Fruit fly (Drosophila melanogaster) whole organism, embryonic: ENCODE data around the gene Dph5.

Experiments
- Aef1 ChIP-seq: fragments of 200-800 bp; sonication (Bioruptor generic); IDR thresholded peaks from 3 replicates; pipeline ENCODE4 v1.3.6; 2022; ENCODE audit warnings: missing biosample characterization, missing genetic modification characterization
- B-H2 ChIP-seq: fragments of 200-800 bp; sonication (Bioruptor generic); optimal IDR thresholded peaks from 2 replicates; lab custom pipeline; 2018; ENCODE audit warnings: missing biosample characterization, mild to moderate bottlenecking, missing genetic modification characterization
- CG10267 ChIP-seq: fragments of 200-800 bp; sonication (Bioruptor generic); optimal IDR thresholded peaks from 2 replicates; lab custom pipeline; 2018; ENCODE audit warnings: missing biosample characterization, mild to moderate bottlenecking, missing genetic modification characterization, moderate library complexity
- CG10321 ChIP-seq: fragments of 200-800 bp; sonication (Bioruptor generic); IDR thresholded peaks from 2 replicates; pipeline ENCODE4 v1.3.6; 2022; ENCODE audit warnings: missing biosample characterization, missing genetic modification characterization
- CG11456 ChIP-seq: fragments of 200-800 bp; sonication (Bioruptor generic); IDR thresholded peaks from 3 replicates; pipeline ENCODE4 v1.3.6; 2022; ENCODE audit warnings: missing biosample characterization, missing genetic modification characterization
- CG11504 ChIP-seq: fragments of 200-800 bp; sonication (Bioruptor generic); optimal IDR thresholded peaks from 3 replicates; lab custom pipeline; 2019; ENCODE audit warnings: missing biosample characterization, mild to moderate bottlenecking, missing genetic modification characterization, moderate library complexity
- CG14667 ChIP-seq: fragments of 200-800 bp; sonication (Bioruptor generic); IDR thresholded peaks from 2 replicates; pipeline ENCODE4 v1.3.6; 2022; ENCODE audit warnings: missing biosample characterization, missing genetic modification characterization
- CG14710 ChIP-seq: fragments of 200-800 bp; sonication (Bioruptor generic); optimal IDR thresholded peaks from 3 replicates; lab custom pipeline; 2019; ENCODE audit warnings: missing biosample characterization, mild to moderate bottlenecking, missing genetic modification characterization, moderate library complexity
- CG14965 ChIP-seq: fragments of 200-800 bp; sonication (Bioruptor generic); optimal IDR thresholded peaks from 2 replicates; lab custom pipeline; 2016; ENCODE audit warnings: missing biosample characterization, missing genetic modification characterization, borderline replicate concordance
- CG15696 ChIP-seq: fragments of 200-800 bp; sonication (Bioruptor generic); optimal IDR thresholded peaks from 2 replicates; lab custom pipeline; 2019; ENCODE audit warnings: missing biosample characterization, mild to moderate bottlenecking, missing genetic modification characterization, moderate library complexity
- CG16779 ChIP-seq: fragments of 200-800 bp; sonication (Bioruptor generic); IDR thresholded peaks from 2 replicates; pipeline ENCODE4 v1.3.6; 2022; ENCODE audit warnings: missing biosample characterization, missing genetic modification characterization
- CG17359 ChIP-seq: fragments of 200-800 bp; sonication (Bioruptor generic); optimal IDR thresholded peaks from 3 replicates; lab custom pipeline; 2018; ENCODE audit warnings: missing biosample characterization, mild to moderate bottlenecking, missing genetic modification characterization, moderate library complexity
- CG18619 ChIP-seq: fragments of 200-800 bp; sonication (Bioruptor generic); optimal IDR thresholded peaks from 3 replicates; lab custom pipeline; 2017; ENCODE audit warnings: missing biosample characterization, mild to moderate bottlenecking, missing genetic modification characterization
- CG3407 ChIP-seq: fragments of 200-800 bp; sonication (Bioruptor generic); optimal IDR thresholded peaks from 2 replicates; lab custom pipeline; 2018; ENCODE audit warnings: missing biosample characterization, mild to moderate bottlenecking, missing genetic modification characterization
- CG8281 ChIP-seq: fragments of 200-800 bp; sonication (Bioruptor generic); optimal IDR thresholded peaks from 2 replicates; lab custom pipeline; 2018; ENCODE audit warnings: missing biosample characterization, mild to moderate bottlenecking, missing genetic modification characterization, moderate library complexity
- CG9609 ChIP-seq: fragments of 200-800 bp; sonication (Bioruptor generic); optimal IDR thresholded peaks from 3 replicates; lab custom pipeline; 2016; ENCODE audit warnings: missing biosample characterization, missing genetic modification characterization
- CTCF ChIP-seq: fragments of 200-800 bp; sonication (Bioruptor generic); optimal IDR thresholded peaks from 2 replicates; lab custom pipeline; 2017; ENCODE audit warnings: missing biosample characterization, mild to moderate bottlenecking, missing genetic modification characterization, moderate library complexity
- CrebB ChIP-seq: fragments of 200-800 bp; sonication (Bioruptor generic); optimal IDR thresholded peaks from 3 replicates; lab custom pipeline; 2018; ENCODE audit warnings: missing biosample characterization, mild to moderate bottlenecking, missing genetic modification characterization
- ERR ChIP-seq: fragments of 200-800 bp; sonication (Bioruptor generic); optimal IDR thresholded peaks from 2 replicates; lab custom pipeline; 2016; ENCODE audit warnings: missing biosample characterization, missing genetic modification characterization
- Ets97D ChIP-seq: fragments of 200-800 bp; sonication (Bioruptor generic); optimal IDR thresholded peaks from 3 replicates; lab custom pipeline; 2016; ENCODE audit warnings: missing biosample characterization, missing genetic modification characterization
- Max ChIP-seq: fragments of 200-800 bp; sonication (Bioruptor generic); optimal IDR thresholded peaks from 2 replicates; lab custom pipeline; 2016; ENCODE audit warnings: missing biosample characterization, mild to moderate bottlenecking, missing genetic modification characterization
- Med ChIP-seq: fragments of 200-800 bp; sonication (Bioruptor generic); peaks from one replicate; lab custom pipeline; 2016; ENCODE audit warnings: missing biosample characterization, missing genetic modification characterization, mild to moderate bottlenecking, inconsistent platforms, moderate library complexity
- NFAT ChIP-seq: fragments of 200-800 bp; sonication (Bioruptor generic); IDR thresholded peaks from 2 replicates; pipeline ENCODE4 v1.3.6; 2022; ENCODE audit warnings: missing biosample characterization, missing genetic modification characterization
- Pdp1 ChIP-seq, 2 experiments: fragments of 200-800 bp; sonication (Bioruptor generic); optimal IDR thresholded peaks; 3 replicates each; lab custom pipeline; 2016; ENCODE audit warnings: missing biosample characterization in 2 of 2, missing genetic modification characterization in 2 of 2, mild to moderate bottlenecking in 1 of 2, moderate library complexity in 1 of 2
- Sox100B ChIP-seq: fragments of 200-800 bp; sonication (Bioruptor generic); optimal IDR thresholded peaks from 3 replicates; lab custom pipeline; 2018; ENCODE audit warnings: missing biosample characterization, mild to moderate bottlenecking, missing genetic modification characterization
- Stat92E ChIP-seq, 3 experiments: fragments of >200 bp in 2 of 3; fragments of 200-800 bp in 1 of 3; sonication (Bioruptor generic) in 1 of 3; optimal IDR thresholded peaks; 2 replicates each; lab custom pipeline; 2017 to 2019; ENCODE audit warnings: missing biosample characterization in 3 of 3, missing genetic modification characterization in 3 of 3, mild to moderate bottlenecking in 1 of 3, moderate library complexity in 1 of 3
- Xbp1 ChIP-seq: fragments of 200-800 bp; sonication (Bioruptor generic); optimal IDR thresholded peaks from 3 replicates; lab custom pipeline; 2016; ENCODE audit warnings: missing biosample characterization, mild to moderate bottlenecking, missing genetic modification characterization
- ase ChIP-seq: fragments of 200-800 bp; sonication (Bioruptor generic); IDR thresholded peaks from 3 replicates; pipeline ENCODE4 v1.3.6; 2022; ENCODE audit warnings: missing biosample characterization, missing genetic modification characterization
- crc ChIP-seq: fragments of 200-800 bp; sonication (Bioruptor generic); optimal IDR thresholded peaks from 2 replicates; lab custom pipeline; 2016; ENCODE audit warnings: missing biosample characterization, missing genetic modification characterization
- croc ChIP-seq: fragments of 200-800 bp; sonication (Bioruptor generic); conservative IDR thresholded peaks from 3 replicates; pipeline ENCODE4 v1.3.6; 2022; ENCODE audit warnings: missing biosample characterization, missing genetic modification characterization
- dmrt11E ChIP-seq: fragments of 200-800 bp; sonication (Bioruptor generic); optimal IDR thresholded peaks from 3 replicates; lab custom pipeline; 2018; ENCODE audit warnings: missing biosample characterization, mild to moderate bottlenecking, missing genetic modification characterization, moderate library complexity
- esg ChIP-seq: fragments of 200-800 bp; sonication (Bioruptor generic); conservative IDR thresholded peaks from 2 replicates; pipeline ENCODE4 v1.3.6; 2022; ENCODE audit warnings: missing biosample characterization, missing genetic modification characterization
- hth ChIP-seq: fragments of >200 bp; optimal IDR thresholded peaks from 2 replicates; lab custom pipeline; 2017; ENCODE audit warnings: inconsistent platforms
- jing ChIP-seq: fragments of 200-800 bp; sonication (Bioruptor generic); optimal IDR thresholded peaks from 2 replicates; lab custom pipeline; 2018; ENCODE audit warnings: missing biosample characterization, mild to moderate bottlenecking, missing genetic modification characterization
- nmo ChIP-seq: fragments of 200-800 bp; sonication (Bioruptor generic); optimal IDR thresholded peaks from 2 replicates; lab custom pipeline; 2018; ENCODE audit warnings: missing biosample characterization, mild to moderate bottlenecking, missing genetic modification characterization, moderate library complexity
- org-1 ChIP-seq: fragments of 200-800 bp; sonication (Bioruptor generic); optimal IDR thresholded peaks from 2 replicates; lab custom pipeline; 2017; ENCODE audit warnings: missing biosample characterization, missing genetic modification characterization
- peb ChIP-seq: fragments of 200-800 bp; sonication (Bioruptor generic); IDR thresholded peaks from 2 replicates; pipeline ENCODE4 v1.3.6; 2022; ENCODE audit warnings: missing biosample characterization, missing genetic modification characterization
- prd ChIP-seq, 3 experiments: fragments of >200 bp in 2 of 3; fragments of 200-800 bp in 1 of 3; sonication (Bioruptor generic) in 1 of 3; optimal IDR thresholded peaks in 2 of 3; IDR thresholded peaks in 1 of 3; 2 replicates in 2 of 3; 3 replicates in 1 of 3; pipeline versions ENCODE4 v1.3.6 to Lab custom; 2017 to 2022; ENCODE audit warnings: missing biosample characterization in 1 of 3, missing genetic modification characterization in 1 of 3
- salm ChIP-seq: fragments of 200-800 bp; sonication (Bioruptor generic); optimal IDR thresholded peaks from 2 replicates; lab custom pipeline; 2018; ENCODE audit warnings: missing biosample characterization, mild to moderate bottlenecking, missing genetic modification characterization
- slou ChIP-seq: fragments of 200-800 bp; sonication (Bioruptor generic); optimal IDR thresholded peaks from 3 replicates; lab custom pipeline; 2016; ENCODE audit warnings: missing biosample characterization, missing genetic modification characterization
- sr ChIP-seq: fragments of 200-800 bp; sonication (Bioruptor generic); IDR thresholded peaks from 3 replicates; pipeline ENCODE4 v1.3.6; 2022; ENCODE audit warnings: missing biosample characterization, missing genetic modification characterization
- stwl ChIP-seq: fragments of 200-800 bp; sonication (Bioruptor generic); optimal IDR thresholded peaks from 3 replicates; lab custom pipeline; 2018; ENCODE audit warnings: missing biosample characterization, mild to moderate bottlenecking, missing genetic modification characterization, moderate library complexity
- sug ChIP-seq: fragments of 200-800 bp; optimal IDR thresholded peaks from 2 replicates; lab custom pipeline; 2019; ENCODE audit warnings: missing biosample characterization, mild to moderate bottlenecking, missing genetic modification characterization, moderate library complexity
- trh ChIP-seq: fragments of 200-800 bp; sonication (Bioruptor generic); optimal IDR thresholded peaks from 2 replicates; lab custom pipeline; 2016; ENCODE audit warnings: missing biosample characterization, missing genetic modification characterization
- tx ChIP-seq: fragments of 200-800 bp; sonication (Bioruptor generic); optimal IDR thresholded peaks from 2 replicates; lab custom pipeline; 2016; ENCODE audit warnings: missing biosample characterization, missing genetic modification characterization
- vnd ChIP-seq: fragments of 200-800 bp; sonication (Bioruptor generic); IDR thresholded peaks from 3 replicates; pipeline ENCODE4 v1.3.6; 2022; ENCODE audit warnings: missing biosample characterization, missing genetic modification characterization; ENCODE audit not compliant: partially characterized antibody
- wek ChIP-seq: fragments of 200-800 bp; sonication (Bioruptor generic); optimal IDR thresholded peaks from 3 replicates; lab custom pipeline; 2018; ENCODE audit warnings: missing biosample characterization, mild to moderate bottlenecking, missing genetic modification characterization, moderate library complexity

Gene Dph5

dm6 chr3R:22625514-22626333, 42.7 kb upstream of the Dph5 start (continued):
- TF ChIP-seq ERR (GFP tag; lab: Kevin White, UChicago) (no peak), CG14965 (no peak), Pdp1 (GFP tag; optimal IDR thresholded peaks at IDR 0.05; lab: Kevin White, UChicago) (no peak), Sox100B (peak; percentile 73), CG17359 (tag; lab: Kevin White, UChicago) (peak; percentile 23), CrebB (tag; lab: Kevin White, UChicago) (no peak), Aef1 (0 out of 3 replicates have a peak, but pooled peaks have one; percentile 20), CG11504 (tag; lab: Kevin White, UChicago) (peak; percentile 76)

dm6 chr3R:22624737-22625136, 41.7 kb upstream of the Dph5 start:
- no peak for TF ChIP-seq slou
- peak; percentile 27 for TF ChIP-seq CTCF (GFP tag; lab: Kevin White, UChicago)
- TF ChIP-seq CG11456 (GFP tag; lab: Robert Waterston, UW), result peak; percentile 69; the same call in 1 of the 3 replicates
- peak; percentile 34 for TF ChIP-seq crc
- TF ChIP-seq jing (GFP tag; lab: Kevin White, UChicago), result peak; percentile 48
- no peak for TF ChIP-seq hth (lab: Kevin White, UChicago)
- TF ChIP-seq Xbp1 (GFP tag; lab: Kevin White, UChicago), result peak; percentile 65
- TF ChIP-seq CG3407 (GFP tag; lab: Kevin White, UChicago), result peak; percentile 47
- peak; percentile 61 for TF ChIP-seq nmo (GFP tag; lab: Kevin White, UChicago)
- TF ChIP-seq NFAT, result 0 out of 2 replicates have a peak, but pooled peaks have one; percentile 18
- peak; percentile 7 for TF ChIP-seq CG9609 (GFP tag; lab: Kevin White, UChicago)
- peak; percentile 6 for TF ChIP-seq tx (GFP tag; lab: Kevin White, UChicago)
- TF ChIP-seq wek (GFP tag; lab: Kevin White, UChicago), result no peak
- TF ChIP-seq CG16779 (GFP tag; lab: Robert Waterston, UW), result no peak
- no peak for TF ChIP-seq sug (tag; lab: Kevin White, UChicago)
- no peak for TF ChIP-seq Ets97D (GFP tag; lab: Kevin White, UChicago)
- TF ChIP-seq CG14667 (GFP tag; lab: Robert Waterston, UW), result peak; percentile 53; the same call in 1 of the 2 replicates
- peak; percentile 61 for TF ChIP-seq dmrt11E (tag; lab: Kevin White, UChicago)
- TF ChIP-seq vnd (GFP tag; lab: Robert Waterston, UW), result no peak
- TF ChIP-seq Stat92E (GFP tag; optimal IDR thresholded peaks at IDR 0.05; lab: Kevin White, UChicago), result no peak
- peak; percentile 26 for TF ChIP-seq salm (tag; lab: Kevin White, UChicago)
- TF ChIP-seq Max, result peak; percentile 54
- TF ChIP-seq prd (optimal IDR thresholded peaks at IDR 0.05; lab: Kevin White, UChicago), result no peak
- TF ChIP-seq prd (GFP tag; IDR thresholded peaks at IDR 0.05; lab: Robert Waterston, UW), result peak; percentile 70; the same call in 2 of the 3 replicates
- no peak for TF ChIP-seq B-H2 (GFP tag; lab: Kevin White, UChicago)
- no peak for TF ChIP-seq CG18619 (GFP tag; lab: Kevin White, UChicago)
- TF ChIP-seq org-1 (GFP tag; lab: Kevin White, UChicago), result peak; percentile 10
- TF ChIP-seq trh (GFP tag; lab: Kevin White, UChicago), result peak; percentile 8
- TF ChIP-seq sr, result peak; percentile 27; the same call in 1 of the 3 replicates
- peak; percentile 26 for TF ChIP-seq CG14710 (tag; lab: Kevin White, UChicago)
- TF ChIP-seq CG8281 (tag; lab: Kevin White, UChicago), result peak; percentile 15
- TF ChIP-seq CG15696 (tag; lab: Kevin White, UChicago), result peak; percentile 4
- no peak for TF ChIP-seq CG14965
- TF ChIP-seq Med (GFP tag; lab: Kevin White, UChicago), result peak; percentile 91
- TF ChIP-seq ase (GFP tag; lab: Robert Waterston, UW), result peak; percentile 75; the same call in 2 of the 3 replicates
- 0 out of 2 replicates have a peak, but pooled peaks have one; percentile 17 for TF ChIP-seq CG10321 (GFP tag; lab: Robert Waterston, UW)
- TF ChIP-seq stwl (tag; lab: Kevin White, UChicago), result no peak
- TF ChIP-seq peb (GFP tag; lab: Robert Waterston, UW), result peak; percentile 25; the same call in 1 of the 2 replicates
- peak; percentile 53 for TF ChIP-seq CG10267
- peak; percentile 27; the same call in 2 of the 3 replicates for TF ChIP-seq croc (GFP tag; lab: Robert Waterston, UW)
- TF ChIP-seq esg (GFP tag; lab: Robert Waterston, UW), result peak; percentile 68
